Worm (Caenorhabditis elegans): ENCODE measurements around the gene fbxb-75.

DNA sequence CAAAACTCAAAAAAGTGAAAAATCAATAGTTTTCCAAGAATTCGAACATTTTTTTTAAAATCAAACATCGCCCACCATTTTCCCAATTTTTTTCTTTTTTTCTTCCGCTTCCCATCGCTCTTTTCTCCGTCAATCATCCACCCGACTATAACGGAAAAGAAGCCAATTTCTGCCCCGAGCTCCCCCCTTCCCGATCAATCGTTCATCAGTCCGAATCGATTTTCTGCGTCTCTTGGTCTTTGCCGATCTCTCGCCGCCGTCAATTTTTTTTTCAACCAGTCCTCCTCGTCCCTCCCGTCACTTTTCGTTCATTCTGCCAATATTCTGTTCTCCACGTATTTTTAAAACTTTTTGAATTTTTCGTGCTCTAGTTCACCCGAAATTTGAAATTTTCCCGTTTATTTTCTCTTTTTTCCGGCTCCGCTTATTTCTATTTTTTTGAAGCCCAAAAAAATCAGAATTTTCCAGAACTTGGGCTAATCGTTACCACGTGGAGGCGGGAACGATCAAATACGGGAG is 47.0 kb downstream of the fbxb-75 start, which contains the start of gene ell-1:
- TF ChIP-seq R02D3.7 (tag; optimal IDR thresholded peaks at IDR 0.05): no peak
- no peak for TF ChIP-seq egl-27 (tag; optimal IDR thresholded peaks at IDR 0.05)

All from whole organism, L2 larva.